Fruit fly (Drosophila melanogaster) whole organism, embryonic: ENCODE measurements around the gene CG32425.
A peak's percentile ranks its signal among the peaks of the same experiment; 100 is the strongest.

ENCODE experiments used
- Abd-B ChIP-seq: fragments of 200-800 bp; sonication (Bioruptor generic); optimal IDR thresholded peaks from 2 replicates; lab custom pipeline; 2018; ENCODE audit warnings: missing biosample characterization, mild to moderate bottlenecking, missing genetic modification characterization, moderate library complexity
- BtbVII ChIP-seq: fragments of 200-800 bp; sonication (Bioruptor generic); optimal IDR thresholded peaks from 3 replicates; lab custom pipeline; 2017; ENCODE audit warnings: missing biosample characterization, mild to moderate bottlenecking, missing genetic modification characterization
- CG10321 ChIP-seq: fragments of 200-800 bp; sonication (Bioruptor generic); IDR thresholded peaks from 2 replicates; pipeline ENCODE4 v1.3.6; 2022; ENCODE audit warnings: missing biosample characterization, missing genetic modification characterization
- CG10979 ChIP-seq: fragments of 200-800 bp; sonication (Bioruptor generic); optimal IDR thresholded peaks from 2 replicates; lab custom pipeline; 2018; ENCODE audit warnings: missing biosample characterization, mild to moderate bottlenecking, missing genetic modification characterization, moderate library complexity
- CG11695 ChIP-seq: fragments of 200-800 bp; sonication (Bioruptor generic); IDR thresholded peaks from 3 replicates; pipeline ENCODE4 v1.3.6; 2022; ENCODE audit warnings: missing biosample characterization, missing genetic modification characterization
- CG14667 ChIP-seq: fragments of 200-800 bp; sonication (Bioruptor generic); IDR thresholded peaks from 2 replicates; pipeline ENCODE4 v1.3.6; 2022; ENCODE audit warnings: missing biosample characterization, missing genetic modification characterization
- CG16815 ChIP-seq: fragments of 200-800 bp; sonication (Bioruptor generic); optimal IDR thresholded peaks from 3 replicates; lab custom pipeline; 2017; ENCODE audit warnings: missing biosample characterization, mild to moderate bottlenecking, missing genetic modification characterization
- CG30020 ChIP-seq: fragments of 200-800 bp; optimal IDR thresholded peaks from 2 replicates; lab custom pipeline; 2019; ENCODE audit warnings: missing biosample characterization, mild to moderate bottlenecking, missing genetic modification characterization, moderate library complexity
- CG31365 ChIP-seq: fragments of 200-800 bp; sonication (Bioruptor generic); optimal IDR thresholded peaks from 2 replicates; lab custom pipeline; 2018; ENCODE audit warnings: missing biosample characterization, mild to moderate bottlenecking, missing genetic modification characterization
- CG32532 ChIP-seq: fragments of 200-800 bp; sonication (Bioruptor generic); IDR thresholded peaks from 2 replicates; pipeline ENCODE4 v1.3.6; 2022; ENCODE audit warnings: missing biosample characterization, missing genetic modification characterization
- CG3281 ChIP-seq: fragments of 200-800 bp; sonication (Bioruptor generic); optimal IDR thresholded peaks from 3 replicates; lab custom pipeline; 2017; ENCODE audit warnings: missing biosample characterization, mild to moderate bottlenecking, missing genetic modification characterization
- CG42726 ChIP-seq: fragments of 200-800 bp; sonication (Bioruptor generic); IDR thresholded peaks from 2 replicates; pipeline ENCODE4 v1.3.6; 2022; ENCODE audit warnings: missing biosample characterization, missing genetic modification characterization; ENCODE audit not compliant: partially characterized antibody
- CG6765 ChIP-seq: fragments of 200-800 bp; sonication (Bioruptor generic); optimal IDR thresholded peaks from 3 replicates; lab custom pipeline; 2017; ENCODE audit warnings: missing biosample characterization, mild to moderate bottlenecking, missing genetic modification characterization
- CG7839 ChIP-seq: fragments of 200-800 bp; sonication (Bioruptor generic); optimal IDR thresholded peaks from 3 replicates; lab custom pipeline; 2018; ENCODE audit warnings: missing biosample characterization, mild to moderate bottlenecking, missing genetic modification characterization, moderate library complexity
- CG8359 ChIP-seq: fragments of 200-800 bp; sonication (Bioruptor generic); optimal IDR thresholded peaks from 2 replicates; lab custom pipeline; 2017; ENCODE audit warnings: missing biosample characterization, mild to moderate bottlenecking, missing genetic modification characterization, borderline replicate concordance
- CHES-1-like ChIP-seq: fragments of 200-800 bp; sonication (Bioruptor generic); optimal IDR thresholded peaks from 2 replicates; lab custom pipeline; 2016; ENCODE audit warnings: missing biosample characterization, missing genetic modification characterization
- Dref ChIP-seq: fragments of 200-800 bp; sonication (Bioruptor generic); IDR thresholded peaks from 2 replicates; pipeline ENCODE4 v1.3.6; 2022; ENCODE audit warnings: missing biosample characterization, missing genetic modification characterization
- Elba2 ChIP-seq: fragments of 200-800 bp; sonication (Bioruptor generic); optimal IDR thresholded peaks from 3 replicates; lab custom pipeline; 2016; ENCODE audit warnings: missing biosample characterization, missing genetic modification characterization
- Ets97D ChIP-seq: fragments of 200-800 bp; sonication (Bioruptor generic); optimal IDR thresholded peaks from 3 replicates; lab custom pipeline; 2016; ENCODE audit warnings: missing biosample characterization, missing genetic modification characterization
- HLH3B ChIP-seq: fragments of 200-800 bp; sonication (Bioruptor generic); IDR thresholded peaks from 2 replicates; pipeline ENCODE4 v1.3.6; 2022; ENCODE audit warnings: missing biosample characterization, missing genetic modification characterization
- Hr39 ChIP-seq: fragments of >200 bp; optimal IDR thresholded peaks from 2 replicates; lab custom pipeline; 2017
- Lhr ChIP-seq: fragments of 200-800 bp; sonication (Bioruptor generic); optimal IDR thresholded peaks from 3 replicates; lab custom pipeline; 2017; ENCODE audit warnings: mild to moderate bottlenecking, missing biosample characterization, missing genetic modification reagents, missing genetic modification characterization
- Tbp ChIP-seq: fragments of >200 bp; optimal IDR thresholded peaks from 2 replicates; lab custom pipeline; 2018; ENCODE audit warnings: missing biosample characterization, missing genetic modification characterization
- ab ChIP-seq: fragments of 200-800 bp; sonication (Bioruptor generic); optimal IDR thresholded peaks from 2 replicates; lab custom pipeline; 2016; ENCODE audit warnings: missing biosample characterization, missing genetic modification characterization
- bsh ChIP-seq, 2 experiments: fragments of 200-800 bp; sonication (Bioruptor generic); optimal IDR thresholded peaks; 2 replicates each; lab custom pipeline; 2017 to 2018; ENCODE audit warnings: mild to moderate bottlenecking in 2 of 2, missing biosample characterization in 2 of 2, missing genetic modification characterization in 2 of 2, moderate library complexity in 1 of 2
- chm ChIP-seq: fragments of 200-800 bp; sonication (Bioruptor generic); IDR thresholded peaks from 2 replicates; pipeline ENCODE4 v1.3.6; 2022; ENCODE audit warnings: missing biosample characterization, missing genetic modification characterization
- corto ChIP-seq: fragments of 200-800 bp; sonication (Bioruptor generic); optimal IDR thresholded peaks from 2 replicates; lab custom pipeline; 2016; ENCODE audit warnings: missing biosample characterization, mild to moderate bottlenecking, missing genetic modification characterization, moderate library complexity
- crol ChIP-seq: fragments of 200-800 bp; sonication (Bioruptor generic); IDR thresholded peaks from 2 replicates; pipeline ENCODE4 v1.3.6; 2022; ENCODE audit warnings: missing biosample characterization, missing genetic modification characterization
- dmrt99B ChIP-seq: fragments of 200-800 bp; sonication (Bioruptor generic); optimal IDR thresholded peaks from 2 replicates; lab custom pipeline; 2018; ENCODE audit warnings: missing biosample characterization, mild to moderate bottlenecking, missing genetic modification characterization, moderate library complexity
- dysf ChIP-seq: fragments of 200-800 bp; sonication (Bioruptor generic); IDR thresholded peaks from 3 replicates; pipeline ENCODE4 v1.3.6; 2022; ENCODE audit warnings: missing biosample characterization, missing genetic modification characterization
- emc ChIP-seq: fragments of 200-800 bp; sonication (Bioruptor generic); optimal IDR thresholded peaks from 2 replicates; lab custom pipeline; 2016; ENCODE audit warnings: missing biosample characterization, missing genetic modification characterization
- en ChIP-seq: fragments of 200-800 bp; sonication (Bioruptor generic); optimal IDR thresholded peaks from 2 replicates; lab custom pipeline; 2016; ENCODE audit warnings: missing biosample characterization, missing genetic modification characterization
- exex ChIP-seq: fragments of 200-800 bp; sonication (Bioruptor generic); optimal IDR thresholded peaks from 4 replicates; lab custom pipeline; 2018; ENCODE audit warnings: missing biosample characterization, mild to moderate bottlenecking, missing genetic modification characterization, moderate library complexity
- fd3F ChIP-seq: fragments of 200-800 bp; sonication (Bioruptor generic); optimal IDR thresholded peaks from 2 replicates; lab custom pipeline; 2018; ENCODE audit warnings: missing biosample characterization, mild to moderate bottlenecking, missing genetic modification characterization, moderate library complexity
- gcm ChIP-seq: fragments of 200-800 bp; sonication (Bioruptor generic); optimal IDR thresholded peaks from 2 replicates; lab custom pipeline; 2019; ENCODE audit warnings: missing biosample characterization, mild to moderate bottlenecking, missing genetic modification characterization, moderate library complexity
- gsb-n ChIP-seq: fragments of 200-800 bp; sonication (Bioruptor generic); optimal IDR thresholded peaks from 3 replicates; lab custom pipeline; 2018; ENCODE audit warnings: missing biosample characterization, mild to moderate bottlenecking, missing genetic modification characterization
- inv ChIP-seq: fragments of 200-800 bp; sonication (Bioruptor generic); IDR thresholded peaks from 2 replicates; pipeline ENCODE4 v1.3.6; 2022; ENCODE audit warnings: missing biosample characterization, missing genetic modification characterization; ENCODE audit not compliant: partially characterized antibody
- ken ChIP-seq: fragments of 200-800 bp; sonication (Bioruptor generic); IDR thresholded peaks from 3 replicates; pipeline ENCODE4 v1.3.6; 2022; ENCODE audit warnings: missing biosample characterization, missing genetic modification characterization
- org-1 ChIP-seq: fragments of 200-800 bp; sonication (Bioruptor generic); optimal IDR thresholded peaks from 2 replicates; lab custom pipeline; 2017; ENCODE audit warnings: missing biosample characterization, missing genetic modification characterization
- pita ChIP-seq: fragments of 200-800 bp; sonication (Bioruptor generic); optimal IDR thresholded peaks from 2 replicates; lab custom pipeline; 2017; ENCODE audit warnings: missing biosample characterization, mild to moderate bottlenecking, missing genetic modification characterization
- repo ChIP-seq: fragments of 200-800 bp; sonication (Bioruptor generic); optimal IDR thresholded peaks from 2 replicates; lab custom pipeline; 2016; ENCODE audit warnings: missing biosample characterization, missing genetic modification characterization
- row ChIP-seq: fragments of 200-800 bp; sonication (Bioruptor generic); IDR thresholded peaks from 3 replicates; pipeline ENCODE4 v1.3.6; 2022; ENCODE audit warnings: missing biosample characterization, missing genetic modification characterization
- sd ChIP-seq: fragments of 200-800 bp; sonication (Bioruptor generic); optimal IDR thresholded peaks from 3 replicates; lab custom pipeline; 2018; ENCODE audit warnings: missing biosample characterization, mild to moderate bottlenecking, missing genetic modification characterization, moderate library complexity
- sr ChIP-seq: fragments of 200-800 bp; sonication (Bioruptor generic); IDR thresholded peaks from 3 replicates; pipeline ENCODE4 v1.3.6; 2022; ENCODE audit warnings: missing biosample characterization, missing genetic modification characterization
- unpg ChIP-seq: fragments of 200-800 bp; sonication (Bioruptor generic); optimal IDR thresholded peaks from 3 replicates; lab custom pipeline; 2018; ENCODE audit warnings: missing biosample characterization, mild to moderate bottlenecking, missing genetic modification characterization, moderate library complexity
- wek ChIP-seq: fragments of 200-800 bp; sonication (Bioruptor generic); optimal IDR thresholded peaks from 3 replicates; lab custom pipeline; 2018; ENCODE audit warnings: missing biosample characterization, mild to moderate bottlenecking, missing genetic modification characterization, moderate library complexity
- wor ChIP-seq: fragments of 200-800 bp; sonication (Bioruptor generic); IDR thresholded peaks from 2 replicates; pipeline ENCODE4 v1.3.6; 2022; ENCODE audit warnings: missing biosample characterization, missing genetic modification characterization
- z ChIP-seq: fragments of 200-800 bp; sonication (Bioruptor generic); IDR thresholded peaks from 3 replicates; pipeline ENCODE4 v1.3.6; 2022; ENCODE audit warnings: missing biosample characterization, missing genetic modification characterization
- zfh2 ChIP-seq: fragments of 200-800 bp; sonication (Bioruptor generic); optimal IDR thresholded peaks from 2 replicates; lab custom pipeline; 2016; ENCODE audit warnings: missing biosample characterization, missing genetic modification characterization

CG32425 gene

dm6 chr3L:20452813-20453682 lies 44.1 kb upstream of the CG32425 start, which contains the start of gene CG5199 (continued):
- TF ChIP-seq dysf (peak; percentile 77), inv (GFP tag; lab: Robert Waterston, UW) (peak; percentile 84), en (GFP tag; lab: Kevin White, UChicago) (no peak), CG6765 (GFP tag; lab: Kevin White, UChicago) (peak; percentile 58), Abd-B (peak; percentile 91), crol (GFP tag; lab: Robert Waterston, UW) (no peak; the same call in 1 of the 2 replicates), corto (GFP tag; lab: Kevin White, UChicago) (no peak), CG11695 (GFP tag; lab: Robert Waterston, UW) (peak; percentile 56; the same call in 2 of the 3 replicates), CG30020 (tag; lab: Kevin White, UChicago) (peak; percentile 77), chm (GFP tag; lab: Robert Waterston, UW) (no peak), Elba2 (GFP tag; lab: Kevin White, UChicago) (no peak), CG14667 (GFP tag; lab: Robert Waterston, UW) (peak; percentile 60), z (GFP tag; lab: Robert Waterston, UW) (no peak), gsb-n (tag; lab: Kevin White, UChicago) (peak; percentile 70), repo (GFP tag; lab: Kevin White, UChicago) (no peak), sr (GFP tag; lab: Robert Waterston, UW) (no peak), bsh (GFP tag; optimal IDR thresholded peaks at IDR 0.05; lab: Kevin White, UChicago) (peak in 1 of 2 experiments; percentile 61), CG16815 (GFP tag; lab: Kevin White, UChicago) (peak; percentile 37), HLH3B (GFP tag; lab: Robert Waterston, UW) (peak; percentile 42; the same call in 1 of the 2 replicates), CG42726 (GFP tag; lab: Robert Waterston, UW) (peak; percentile 86), Lhr (GFP tag; lab: Kevin White, UChicago) (no peak), unpg (GFP tag; lab: Kevin White, UChicago) (peak; percentile 66), CG32532 (GFP tag; lab: Robert Waterston, UW) (peak; percentile 49; the same call in 1 of the 2 replicates), ab (GFP tag; lab: Kevin White, UChicago) (no peak), wek (no peak), wor (GFP tag; lab: Robert Waterston, UW) (peak; percentile 53), exex (tag; lab: Kevin White, UChicago) (no peak), BtbVII (GFP tag; lab: Kevin White, UChicago) (peak; percentile 46), Dref (GFP tag; lab: Robert Waterston, UW) (peak; percentile 26; the same call in 1 of the 2 replicates), CG31365 (tag; lab: Kevin White, UChicago) (no peak), gcm (GFP tag; lab: Kevin White, UChicago) (peak; percentile 49), CG3281 (GFP tag; lab: Kevin White, UChicago) (peak; percentile 75), org-1 (GFP tag; lab: Kevin White, UChicago) (no peak), Ets97D (GFP tag; lab: Kevin White, UChicago) (peak; percentile 40), Hr39 (lab: Kevin White, UChicago) (no peak), CG8359 (GFP tag; lab: Kevin White, UChicago) (peak; percentile 40), fd3F (GFP tag; lab: Kevin White, UChicago) (peak; percentile 55), dmrt99B (peak; percentile 50), emc (no peak), Tbp (GFP tag; lab: Kevin White, UChicago) (peak; percentile 31), pita (no peak), CG7839 (tag; lab: Kevin White, UChicago) (peak; percentile 58), row (GFP tag; lab: Robert Waterston, UW) (peak; percentile 80), CG10321 (GFP tag; lab: Robert Waterston, UW) (no peak), CHES-1-like (GFP tag; lab: Kevin White, UChicago) (peak; percentile 28), ken (GFP tag; lab: Robert Waterston, UW) (0 out of 3 replicates have a peak, but pooled peaks have one; percentile 18), CG10979 (tag; lab: Kevin White, UChicago) (peak; percentile 59), zfh2 (GFP tag; lab: Kevin White, UChicago) (peak; percentile 53), sd (tag; lab: Kevin White, UChicago) (no peak)
